Worm (Caenorhabditis elegans) whole organism, L4/young adult: ENCODE data around the gene chtb-1.

Source experiments
- W03F9.2 ChIP-seq: fragments of 150-350 bp; optimal IDR thresholded peaks from 2 replicates; lab custom pipeline; 2014; ENCODE audit warnings: missing biosample characterization, missing genetic modification characterization
- him-1 ChIP-seq: sonication (generic microtip); optimal IDR thresholded peaks from 2 replicates; lab custom pipeline; 2016; ENCODE audit warnings: missing genotype, missing genetic modification reagents, missing genetic modification characterization, missing compliant biosample characterization

DNA sequence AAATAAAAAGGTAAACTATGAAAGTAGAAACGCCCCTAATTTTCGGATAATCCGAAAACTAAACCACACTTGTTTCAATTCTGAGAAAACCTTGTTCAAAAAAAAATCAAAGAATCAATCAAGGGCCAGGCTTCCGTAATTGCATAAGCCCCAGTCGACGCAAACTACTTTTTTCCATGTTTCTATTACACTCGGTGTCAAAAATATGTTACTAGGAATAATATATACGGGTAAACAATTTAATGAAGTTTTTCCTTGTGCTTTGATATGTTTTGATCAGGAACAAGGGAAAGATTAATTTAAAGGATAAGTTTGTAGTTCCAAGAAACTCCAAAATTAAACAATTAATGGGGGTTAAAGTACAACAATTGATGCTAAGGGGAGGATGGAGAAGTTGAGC lies 45.4 kb downstream of the chtb-1 start:
- TF ChIP-seq him-1 (tag; lab: Kevin White, UChicago): no peak
- TF ChIP-seq W03F9.2 (tag; lab: Kevin White, UChicago): no peak
